Worm (Caenorhabditis elegans) whole organism, young adult: ENCODE measurements around the gene K10C9.1.

Experiments
- B0035.1 ChIP-seq: sonication (generic microtip); optimal IDR thresholded peaks from 2 replicates; lab custom pipeline; 2016; ENCODE audit warnings: missing genetic modification characterization, mild to moderate bottlenecking, missing compliant biosample characterization, missing genotype, missing genetic modification reagents
- B0261.1 ChIP-seq: sonication (generic microtip); optimal IDR thresholded peaks from 2 replicates; lab custom pipeline; 2016; ENCODE audit warnings: mild to moderate bottlenecking, missing genetic modification characterization, moderate library complexity, missing compliant biosample characterization
- C06A6.2 ChIP-seq: fragments of 200-800 bp; sonication (Bioruptor generic); conservative IDR thresholded peaks from 2 replicates; pipeline ENCODE4 v1.3.6; 2022; ENCODE audit warnings: missing genetic modification characterization, missing compliant biosample characterization
- F10E7.11 ChIP-seq: sonication (generic microtip); optimal IDR thresholded peaks from 2 replicates; lab custom pipeline; 2017; ENCODE audit warnings: mild to moderate bottlenecking, missing genetic modification characterization, moderate library complexity, missing compliant biosample characterization
- F55B11.4 ChIP-seq: sonication (generic microtip); optimal IDR thresholded peaks from 2 replicates; lab custom pipeline; 2016; ENCODE audit warnings: missing compliant biosample characterization, missing genetic modification characterization, borderline replicate concordance; ENCODE audit not compliant: insufficient read depth
- K11D2.4 ChIP-seq: fragments of 200-800 bp; sonication (Bioruptor generic); IDR thresholded peaks from 2 replicates; pipeline ENCODE4 v1.3.6; 2022; ENCODE audit warnings: missing genetic modification reagents, missing genetic modification characterization, missing compliant biosample characterization
- Y53G8AR.9 ChIP-seq: fragments of 200-800 bp; sonication (Bioruptor generic); conservative IDR thresholded peaks from 2 replicates; pipeline ENCODE4 v1.3.6; 2022; ENCODE audit warnings: missing genetic modification reagents, missing genetic modification characterization, missing compliant biosample characterization
- Y56A3A.18 ChIP-seq: fragments of 200-800 bp; sonication (Bioruptor generic); IDR thresholded peaks from 2 replicates; pipeline ENCODE4 v1.3.6; 2022; ENCODE audit warnings: missing genetic modification reagents, missing genetic modification characterization, missing compliant biosample characterization
- akir-1 ChIP-seq: fragments of 200-800 bp; sonication (Bioruptor generic); optimal IDR thresholded peaks from 2 replicates; lab custom pipeline; 2018; ENCODE audit warnings: mild to moderate bottlenecking, missing genetic modification characterization, moderate library complexity, missing compliant biosample characterization
- attf-5 ChIP-seq: fragments of 200-800 bp; sonication (Bioruptor generic); optimal IDR thresholded peaks from 2 replicates; lab custom pipeline; 2018; ENCODE audit warnings: mild to moderate bottlenecking, missing genetic modification characterization, missing compliant biosample characterization
- bed-2 ChIP-seq: fragments of 200-800 bp; sonication (Bioruptor generic); IDR thresholded peaks from 2 replicates; pipeline ENCODE4 v1.3.6; 2022; ENCODE audit warnings: missing genetic modification reagents, missing genetic modification characterization, missing compliant biosample characterization
- ceh-100 ChIP-seq: fragments of 200-800 bp; sonication (Bioruptor generic); IDR thresholded peaks from 2 replicates; pipeline ENCODE4 v1.3.6; 2022; ENCODE audit warnings: missing genetic modification reagents, missing genetic modification characterization, missing compliant biosample characterization
- ceh-58 ChIP-seq: fragments of 200-800 bp; sonication (Bioruptor generic); IDR thresholded peaks from 2 replicates; pipeline ENCODE4 v1.3.6; 2022; ENCODE audit warnings: missing genetic modification characterization, missing compliant biosample characterization
- dox-1 ChIP-seq: fragments of 200-800 bp; sonication (Bioruptor generic); IDR thresholded peaks from 2 replicates; pipeline ENCODE4 v1.3.6; 2022; ENCODE audit warnings: missing genetic modification reagents, missing genetic modification characterization, missing compliant biosample characterization
- egrh-3 ChIP-seq: fragments of 200-800 bp; sonication (Bioruptor generic); IDR thresholded peaks from 2 replicates; pipeline ENCODE4 v1.3.6; 2022; ENCODE audit warnings: missing genetic modification reagents, missing genetic modification characterization, missing compliant biosample characterization
- hmg-1.2 ChIP-seq: fragments of 200-800 bp; sonication (Bioruptor generic); IDR thresholded peaks from 2 replicates; pipeline ENCODE4 v1.3.6; 2022; ENCODE audit warnings: missing genetic modification reagents, missing genetic modification characterization, missing compliant biosample characterization
- hmg-20 ChIP-seq: fragments of 200-800 bp; sonication (Bioruptor generic); IDR thresholded peaks from 2 replicates; pipeline ENCODE4 v1.3.6; 2022; ENCODE audit warnings: missing genetic modification reagents, missing genetic modification characterization, missing compliant biosample characterization
- hsf-1 ChIP-seq: fragments of 200-800 bp; sonication (Bioruptor generic); IDR thresholded peaks from 2 replicates; pipeline ENCODE4 v1.3.6; 2022; ENCODE audit warnings: missing genetic modification reagents, missing genetic modification characterization, missing compliant biosample characterization
- lag-1 ChIP-seq: fragments of 200-800 bp; sonication (Bioruptor generic); IDR thresholded peaks from 2 replicates; pipeline ENCODE4 v1.3.6; 2022; ENCODE audit warnings: missing genetic modification reagents, missing genetic modification characterization, missing compliant biosample characterization
- lin-26 ChIP-seq: fragments of 200-800 bp; sonication (Bioruptor generic); IDR thresholded peaks from 2 replicates; pipeline ENCODE4 v1.3.6; 2022; ENCODE audit warnings: missing genetic modification reagents, missing genetic modification characterization, missing compliant biosample characterization
- lin-40 ChIP-seq: sonication (generic microtip); optimal IDR thresholded peaks from 2 replicates; lab custom pipeline; 2016; ENCODE audit warnings: missing genetic modification characterization, mild to moderate bottlenecking, missing compliant biosample characterization, missing genotype, missing genetic modification reagents
- mcd-1 ChIP-seq: fragments of 200-800 bp; sonication (Bioruptor generic); IDR thresholded peaks from 2 replicates; pipeline ENCODE4 v1.3.6; 2022; ENCODE audit warnings: missing genetic modification reagents, missing genetic modification characterization, missing compliant biosample characterization
- nfya-2 ChIP-seq: fragments of 200-800 bp; sonication (Bioruptor generic); IDR thresholded peaks from 2 replicates; pipeline ENCODE4 v1.3.6; 2022; ENCODE audit warnings: missing genetic modification reagents, missing genetic modification characterization, missing compliant biosample characterization
- nhr-179 ChIP-seq: sonication (generic microtip); optimal IDR thresholded peaks from 2 replicates; lab custom pipeline; 2016; ENCODE audit warnings: mild to moderate bottlenecking, missing genetic modification characterization, missing compliant biosample characterization
- nhr-90 ChIP-seq: sonication (generic microtip); optimal IDR thresholded peaks from 2 replicates; lab custom pipeline; 2016; ENCODE audit warnings: missing genotype, mild to moderate bottlenecking, missing genetic modification characterization, missing compliant biosample characterization
- rpc-1 ChIP-seq, 2 experiments: fragments of 150-350 bp in 1 of 2; sonication (generic microtip) in 1 of 2; optimal IDR thresholded peaks; 2 replicates each; lab custom pipeline; 2014 to 2018; ENCODE audit warnings: missing biosample characterization in 1 of 2, missing genetic modification characterization in 1 of 2, missing genetic modification reagents in 1 of 2, missing genotype in 1 of 2
- sdz-38 ChIP-seq: sonication (generic microtip); optimal IDR thresholded peaks from 2 replicates; lab custom pipeline; 2016; ENCODE audit warnings: missing genotype, missing genetic modification characterization, missing compliant biosample characterization
- sea-2 ChIP-seq: fragments of 200-800 bp; sonication (Bioruptor generic); IDR thresholded peaks from 2 replicates; pipeline ENCODE4 v1.3.6; 2022; ENCODE audit warnings: missing genetic modification characterization, missing compliant biosample characterization
- sptf-2 ChIP-seq: fragments of 200-800 bp; sonication (Bioruptor generic); optimal IDR thresholded peaks from 2 replicates; lab custom pipeline; 2018; ENCODE audit warnings: mild to moderate bottlenecking, missing genetic modification characterization, missing compliant biosample characterization
- unc-62 ChIP-seq: fragments of 150-350 bp; optimal IDR thresholded peaks from 2 replicates; lab custom pipeline; 2014; ENCODE audit warnings: missing biosample characterization, missing genetic modification reagents, missing genetic modification characterization
- xnd-1 ChIP-seq: sonication (generic microtip); optimal IDR thresholded peaks from 2 replicates; lab custom pipeline; 2016; ENCODE audit warnings: missing genotype, missing genetic modification reagents, missing genetic modification characterization, missing compliant biosample characterization
- ztf-22 ChIP-seq: fragments of 200-800 bp; sonication (Bioruptor generic); optimal IDR thresholded peaks from 2 replicates; lab custom pipeline; 2018; ENCODE audit warnings: mild to moderate bottlenecking, missing genetic modification characterization, moderate library complexity, missing compliant biosample characterization
- ztf-26 ChIP-seq: sonication (generic microtip); optimal IDR thresholded peaks from 2 replicates; lab custom pipeline; 2017; ENCODE audit warnings: missing genetic modification characterization, missing compliant biosample characterization
- ztf-3 ChIP-seq: fragments of 200-800 bp; sonication (Bioruptor generic); optimal IDR thresholded peaks from 2 replicates; lab custom pipeline; 2018; ENCODE audit warnings: mild to moderate bottlenecking, missing genetic modification characterization, missing compliant biosample characterization

K10C9.1 gene

DNA sequence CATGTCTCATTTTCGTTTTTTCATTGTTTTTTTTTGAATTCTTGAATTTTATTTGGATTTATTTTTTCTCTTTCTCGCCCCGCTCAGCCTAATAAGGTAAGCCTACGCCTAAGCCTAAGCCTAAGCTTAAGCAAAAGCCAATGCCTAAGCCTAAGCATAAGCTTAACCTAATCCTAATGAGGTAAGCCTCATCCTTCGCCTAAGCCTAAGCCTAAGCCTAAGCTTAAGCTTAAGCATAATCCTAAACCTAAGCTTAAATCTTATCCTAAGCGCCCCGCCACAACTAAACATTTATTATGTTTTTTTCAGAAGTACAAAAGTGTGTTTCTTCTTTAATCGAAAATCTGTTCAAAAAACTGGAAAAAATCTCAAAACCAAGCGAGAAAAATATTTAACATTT lies 37.1 kb downstream of the K10C9.1 start:
- TF ChIP-seq unc-62 (no peak), mcd-1 (no peak), F10E7.11 (tag; lab: Kevin White, UChicago) (no peak), nfya-2 (GFP tag; lab: Robert Waterston, UW) (no peak), bed-2 (GFP tag; lab: Robert Waterston, UW) (no peak), egrh-3 (GFP tag; lab: Robert Waterston, UW) (no peak), dox-1 (no peak), K11D2.4 (GFP tag; lab: Robert Waterston, UW) (no peak), nhr-179 (tag; lab: Kevin White, UChicago) (no peak), sptf-2 (GFP tag; lab: Kevin White, UChicago) (no peak), hmg-20 (GFP tag; lab: Robert Waterston, UW) (no peak), Y56A3A.18 (GFP tag; lab: Robert Waterston, UW) (no peak), attf-5 (no peak)

DNA sequence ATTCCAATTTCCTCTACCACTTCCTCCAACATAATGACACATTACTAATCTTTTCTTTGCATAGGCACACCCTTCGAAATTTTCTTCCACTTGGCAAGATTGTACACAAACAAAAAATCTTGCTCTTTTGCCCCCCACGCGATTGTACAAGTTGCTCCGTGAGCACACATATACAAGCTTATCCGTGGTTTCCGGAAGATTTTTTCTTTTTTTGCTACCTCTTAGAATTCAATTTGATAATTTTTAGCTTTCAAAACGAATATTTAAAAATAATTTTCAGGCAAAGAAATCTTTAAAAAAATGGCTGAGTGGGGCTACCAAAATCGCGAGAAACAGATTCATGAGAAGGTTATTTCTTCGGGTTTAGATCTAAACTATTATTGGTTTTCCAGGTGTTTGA lies 37.6 kb downstream of the K10C9.1 start, which contains the start of gene Y50D4B.1:
Gene Y50D4B.1 (plus strand): TSS at position 301 of the 400 bp plus-strand sequence.
- TF ChIP-seq ztf-26 (tag; lab: Kevin White, UChicago) = no peak
- no peak for TF ChIP-seq F55B11.4 (tag; lab: Kevin White, UChicago)
- no peak for TF ChIP-seq ztf-22 (GFP tag; lab: Kevin White, UChicago)
- no peak for TF ChIP-seq ceh-100 (GFP tag; lab: Robert Waterston, UW)
- no peak for TF ChIP-seq rpc-1 (optimal IDR thresholded peaks at IDR 0.05; lab: Kevin White, UChicago)
- no peak for TF ChIP-seq rpc-1 (tag; optimal IDR thresholded peaks at IDR 0.05; lab: Kevin White, UChicago)
- TF ChIP-seq hmg-1.2 (GFP tag; lab: Robert Waterston, UW) = no peak
- TF ChIP-seq ceh-58 (GFP tag; lab: Robert Waterston, UW) = no peak
- no peak for TF ChIP-seq Y53G8AR.9 (GFP tag; lab: Robert Waterston, UW)
- TF ChIP-seq ztf-3 (GFP tag; lab: Kevin White, UChicago) = no peak
- TF ChIP-seq F10E7.11 (tag; lab: Kevin White, UChicago) = no peak
- TF ChIP-seq bed-2 (GFP tag; lab: Robert Waterston, UW) = no peak
- no peak for TF ChIP-seq sea-2 (GFP tag; lab: Robert Waterston, UW)
- TF ChIP-seq B0035.1 (tag; lab: Kevin White, UChicago) = no peak
- TF ChIP-seq, all 124 proteins: peak for 0

DNA sequence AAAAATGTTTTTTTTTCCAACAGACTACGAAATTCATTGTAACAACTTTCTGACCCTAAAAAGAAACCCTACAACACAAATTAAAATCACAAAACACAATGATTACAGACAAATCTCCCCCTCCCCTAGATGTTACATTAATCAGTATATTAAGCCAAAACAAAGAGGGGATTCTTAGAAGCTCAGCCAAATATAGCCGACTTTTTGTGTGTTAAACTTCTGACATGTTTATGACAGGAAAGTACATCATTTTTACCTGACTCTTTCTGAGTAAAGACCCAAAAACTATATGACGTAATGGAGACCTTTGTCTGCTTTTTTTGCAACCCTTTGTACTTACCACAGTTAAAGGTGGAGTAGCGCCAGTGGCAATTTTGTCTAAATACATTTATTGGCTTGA lies 45.1 kb downstream of the K10C9.1 start:
- TF ChIP-seq akir-1 (no peak), B0261.1 (no peak), nhr-179 (tag; lab: Kevin White, UChicago) (no peak), dox-1 (no peak), sdz-38 (tag; lab: Kevin White, UChicago) (no peak), nhr-90 (no peak), Y53G8AR.9 (GFP tag; lab: Robert Waterston, UW) (no peak), xnd-1 (tag; lab: Kevin White, UChicago) (no peak), lin-40 (tag; lab: Kevin White, UChicago) (no peak), hsf-1 (GFP tag; lab: Robert Waterston, UW) (no peak), C06A6.2 (GFP tag; lab: Robert Waterston, UW) (no peak), B0035.1 (tag; lab: Kevin White, UChicago) (no peak), lag-1 (GFP tag; lab: Robert Waterston, UW) (no peak), lin-26 (GFP tag; lab: Robert Waterston, UW) (no peak)
- TF ChIP-seq, all 124 proteins: peak for 0
